Fruit fly (Drosophila melanogaster) S2 (cell line): Measurements from ENCODE around the gene CG8142.

Source experiments
- CG8478 ChIP-seq: fragments of >200 bp; optimal IDR thresholded peaks from 2 replicates; lab custom pipeline; 2018
- CTCF ChIP-seq, 2 experiments: fragments of >200 bp; optimal IDR thresholded peaks; 2 replicates each; lab custom pipeline; 2018

- TF ChIP-seq CG8478 (lab: Kevin White, UChicago), result no peak
- peak; percentile 24 to 58 for TF ChIP-seq CTCF (optimal IDR thresholded peaks at IDR 0.05; lab: Kevin White, UChicago)
Observed at dm6 chrX:17887208-17887627, 42.7 kb upstream of the CG8142 start, which contains the start of gene mnb.
